Worm (Caenorhabditis elegans): Measurements from ENCODE around the gene timm-17B.2.

The timm-17B.2 gene

ce11 chrIV:8376923-8377322 is 19.5 kb upstream of the timm-17B.2 start:
- TF ChIP-seq ceh-13 (GFP tag; optimal IDR thresholded peaks at IDR 0.05): no peak
- TF ChIP-seq flt-1 (GFP tag; IDR thresholded peaks at IDR 0.05): no peak
- TF ChIP-seq scrt-1 (GFP tag; IDR thresholded peaks at IDR 0.05): no peak
- no peak for TF ChIP-seq hmg-4 (GFP tag; optimal IDR thresholded peaks at IDR 0.05)
- TF ChIP-seq tra-4 (tag; optimal IDR thresholded peaks at IDR 0.05): no peak
- TF ChIP-seq ets-7 (tag; optimal IDR thresholded peaks at IDR 0.05): no peak
- TF ChIP-seq F13C5.2 (tag; optimal IDR thresholded peaks at IDR 0.05): no peak
- no peak for TF ChIP-seq ama-1 (optimal IDR thresholded peaks at IDR 0.05)
- no peak for TF ChIP-seq hmbx-1 (tag; optimal IDR thresholded peaks at IDR 0.05)
- no peak for TF ChIP-seq ceh-36 (tag; optimal IDR thresholded peaks at IDR 0.05)
- no peak for TF ChIP-seq B0310.2 (tag; optimal IDR thresholded peaks at IDR 0.05)
- TF ChIP-seq pes-1 (GFP tag; IDR thresholded peaks at IDR 0.05): no peak
- TF ChIP-seq hnd-1 (tag; optimal IDR thresholded peaks at IDR 0.05): no peak
- TF ChIP-seq tbx-37 (GFP tag; conservative IDR thresholded peaks at IDR 0.05): no peak
- no peak for TF ChIP-seq sea-1 (GFP tag; conservative IDR thresholded peaks at IDR 0.05)
- no peak for TF ChIP-seq tbx-11 (GFP tag; IDR thresholded peaks at IDR 0.05)
- TF ChIP-seq aly-1 (tag; optimal IDR thresholded peaks at IDR 0.05): no peak

DNA sequence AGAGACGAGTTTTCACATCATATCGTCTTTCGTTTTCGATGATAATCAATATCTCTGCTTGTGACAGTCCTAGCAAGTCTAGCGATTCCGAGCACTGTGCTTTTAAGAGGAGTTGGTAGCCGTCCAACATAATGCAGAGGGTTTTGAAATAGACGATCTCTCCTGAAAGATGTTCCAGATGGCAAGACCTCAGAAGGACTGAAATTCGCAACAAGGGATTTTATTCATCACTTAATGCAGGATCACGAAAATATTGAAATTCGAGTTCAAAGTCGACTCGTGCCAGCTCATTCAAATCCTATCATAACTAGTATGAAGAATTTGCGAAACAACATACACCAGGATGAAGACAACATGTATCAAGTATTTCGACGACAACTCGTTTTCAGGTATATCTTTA is 18.9 kb upstream of the timm-17B.2 start, which contains the start of gene D2096.7:
Gene D2096.7 (minus strand): TSS at position 130 of the 400 bp plus-strand sequence.
- TF ChIP-seq ceh-13 (GFP tag; optimal IDR thresholded peaks at IDR 0.05) (no peak), sea-1 (GFP tag; conservative IDR thresholded peaks at IDR 0.05) (no peak), B0310.2 (tag; optimal IDR thresholded peaks at IDR 0.05) (no peak), tbx-11 (GFP tag; IDR thresholded peaks at IDR 0.05) (no peak), pes-1 (GFP tag; IDR thresholded peaks at IDR 0.05) (no peak), tbx-37 (GFP tag; conservative IDR thresholded peaks at IDR 0.05) (no peak), scrt-1 (GFP tag; IDR thresholded peaks at IDR 0.05) (no peak), hmg-4 (GFP tag; optimal IDR thresholded peaks at IDR 0.05) (no peak), hnd-1 (tag; optimal IDR thresholded peaks at IDR 0.05) (no peak), hmbx-1 (tag; optimal IDR thresholded peaks at IDR 0.05) (no peak), flt-1 (GFP tag; IDR thresholded peaks at IDR 0.05) (no peak), aly-1 (tag; optimal IDR thresholded peaks at IDR 0.05) (no peak), ets-7 (tag; optimal IDR thresholded peaks at IDR 0.05) (no peak), ceh-36 (tag; optimal IDR thresholded peaks at IDR 0.05) (no peak), ama-1 (optimal IDR thresholded peaks at IDR 0.05) (no peak), tra-4 (tag; optimal IDR thresholded peaks at IDR 0.05) (no peak)

ce11 chrIV:8378280-8378679 is 18.2 kb upstream of the timm-17B.2 start:
- no peak for TF ChIP-seq tbx-11 (GFP tag; IDR thresholded peaks at IDR 0.05)
- TF ChIP-seq ceh-36 (tag; optimal IDR thresholded peaks at IDR 0.05): no peak
- no peak for TF ChIP-seq pes-1 (GFP tag; IDR thresholded peaks at IDR 0.05)
- no peak for TF ChIP-seq flt-1 (GFP tag; IDR thresholded peaks at IDR 0.05)
- TF ChIP-seq tra-4 (tag; optimal IDR thresholded peaks at IDR 0.05): no peak
- no peak for TF ChIP-seq F13C5.2 (tag; optimal IDR thresholded peaks at IDR 0.05)
- no peak for TF ChIP-seq hmbx-1 (tag; optimal IDR thresholded peaks at IDR 0.05)
- no peak for TF ChIP-seq scrt-1 (GFP tag; IDR thresholded peaks at IDR 0.05)
- TF ChIP-seq aly-1 (tag; optimal IDR thresholded peaks at IDR 0.05): no peak
- no peak for TF ChIP-seq ets-7 (tag; optimal IDR thresholded peaks at IDR 0.05)
- no peak for TF ChIP-seq tbx-37 (GFP tag; conservative IDR thresholded peaks at IDR 0.05)
- no peak for TF ChIP-seq B0310.2 (tag; optimal IDR thresholded peaks at IDR 0.05)

- TF ChIP-seq scrt-1 (GFP tag; IDR thresholded peaks at IDR 0.05) (no peak), ama-1 (optimal IDR thresholded peaks at IDR 0.05) (no peak), aly-1 (tag; optimal IDR thresholded peaks at IDR 0.05) (no peak), tra-4 (tag; optimal IDR thresholded peaks at IDR 0.05) (no peak), hmg-4 (GFP tag; optimal IDR thresholded peaks at IDR 0.05) (no peak), B0310.2 (tag; optimal IDR thresholded peaks at IDR 0.05) (no peak), tbx-37 (GFP tag; conservative IDR thresholded peaks at IDR 0.05) (no peak), ceh-36 (tag; optimal IDR thresholded peaks at IDR 0.05) (no peak), ets-7 (tag; optimal IDR thresholded peaks at IDR 0.05) (no peak), hnd-1 (tag; optimal IDR thresholded peaks at IDR 0.05) (no peak), F13C5.2 (tag; optimal IDR thresholded peaks at IDR 0.05) (no peak), tbx-11 (GFP tag; IDR thresholded peaks at IDR 0.05) (no peak)
These were observed 17.2 kb upstream of the timm-17B.2 start, which contains the start of gene nap-1 for ce11 chrIV:8379278-8379677. Gene nap-1 (minus strand): TSS chrIV:8379319.

ce11 chrIV:8379683-8380082 is 16.8 kb upstream of the timm-17B.2 start, which contains the start of gene praf-3:
Gene praf-3 (plus strand): TSS chrIV:8379983.
- no peak for TF ChIP-seq pes-1 (GFP tag; IDR thresholded peaks at IDR 0.05)
- no peak for TF ChIP-seq hmg-4 (GFP tag; optimal IDR thresholded peaks at IDR 0.05)
- no peak for TF ChIP-seq ets-7 (tag; optimal IDR thresholded peaks at IDR 0.05)
- TF ChIP-seq B0310.2 (tag; optimal IDR thresholded peaks at IDR 0.05): no peak
- no peak for TF ChIP-seq scrt-1 (GFP tag; IDR thresholded peaks at IDR 0.05)
- TF ChIP-seq tbx-37 (GFP tag; conservative IDR thresholded peaks at IDR 0.05): no peak
- no peak for TF ChIP-seq sea-1 (GFP tag; conservative IDR thresholded peaks at IDR 0.05)
- TF ChIP-seq flt-1 (GFP tag; IDR thresholded peaks at IDR 0.05): no peak
- no peak for TF ChIP-seq aly-1 (tag; optimal IDR thresholded peaks at IDR 0.05)
- TF ChIP-seq hnd-1 (tag; optimal IDR thresholded peaks at IDR 0.05): no peak
- TF ChIP-seq tra-4 (tag; optimal IDR thresholded peaks at IDR 0.05): no peak

DNA sequence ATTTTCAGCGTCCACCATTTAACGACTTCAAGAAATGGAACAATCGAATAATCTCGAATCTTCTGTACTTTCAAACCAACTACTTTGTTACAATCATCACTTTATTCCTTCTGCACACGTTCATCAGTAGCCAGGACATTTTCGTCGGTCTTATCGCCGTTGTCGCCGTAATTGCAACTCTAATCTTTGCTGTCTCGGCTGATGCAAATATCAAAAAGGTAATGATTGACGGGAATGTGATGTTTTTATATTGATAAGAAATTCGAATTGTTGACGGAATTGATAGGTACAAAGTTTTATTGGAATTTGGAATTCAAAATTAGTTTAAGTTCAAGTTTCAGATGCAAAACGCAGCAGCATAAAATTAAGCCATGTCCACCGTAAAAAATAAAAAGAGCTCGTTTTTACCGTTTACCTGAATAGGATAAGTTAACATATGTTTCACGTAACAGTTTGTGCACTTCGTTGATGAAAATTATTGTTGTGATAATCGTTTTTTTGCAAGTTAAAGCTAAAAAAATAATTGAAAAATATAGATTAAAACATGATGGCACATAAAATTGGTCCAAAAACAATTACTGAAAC is 16.1 kb upstream of the timm-17B.2 start:
- TF ChIP-seq sea-1 (GFP tag; conservative IDR thresholded peaks at IDR 0.05) (no peak), ama-1 (optimal IDR thresholded peaks at IDR 0.05) (no peak), aly-1 (tag; optimal IDR thresholded peaks at IDR 0.05) (no peak), scrt-1 (GFP tag; IDR thresholded peaks at IDR 0.05) (no peak), tbx-11 (GFP tag; IDR thresholded peaks at IDR 0.05) (no peak), hnd-1 (tag; optimal IDR thresholded peaks at IDR 0.05) (no peak)

- TF ChIP-seq tra-4 (tag; optimal IDR thresholded peaks at IDR 0.05): no peak
- no peak for TF ChIP-seq hmbx-1 (tag; optimal IDR thresholded peaks at IDR 0.05)
- no peak for TF ChIP-seq ceh-13 (GFP tag; optimal IDR thresholded peaks at IDR 0.05)
- TF ChIP-seq B0310.2 (tag; optimal IDR thresholded peaks at IDR 0.05): no peak
- no peak for TF ChIP-seq aly-1 (tag; optimal IDR thresholded peaks at IDR 0.05)
- no peak for TF ChIP-seq scrt-1 (GFP tag; IDR thresholded peaks at IDR 0.05)
- no peak for TF ChIP-seq hnd-1 (tag; optimal IDR thresholded peaks at IDR 0.05)
- no peak for TF ChIP-seq tbx-11 (GFP tag; IDR thresholded peaks at IDR 0.05)
- no peak for TF ChIP-seq flt-1 (GFP tag; IDR thresholded peaks at IDR 0.05)
- TF ChIP-seq sea-1 (GFP tag; conservative IDR thresholded peaks at IDR 0.05): no peak
- TF ChIP-seq pes-1 (GFP tag; IDR thresholded peaks at IDR 0.05): no peak
- no peak for TF ChIP-seq tbx-37 (GFP tag; conservative IDR thresholded peaks at IDR 0.05)
- TF ChIP-seq ama-1 (optimal IDR thresholded peaks at IDR 0.05): no peak
- no peak for TF ChIP-seq ceh-36 (tag; optimal IDR thresholded peaks at IDR 0.05)
- TF ChIP-seq hmg-4 (GFP tag; optimal IDR thresholded peaks at IDR 0.05): no peak
- no peak for TF ChIP-seq ets-7 (tag; optimal IDR thresholded peaks at IDR 0.05)
- TF ChIP-seq F13C5.2 (tag; optimal IDR thresholded peaks at IDR 0.05): no peak
These were observed 13.8 kb upstream of the timm-17B.2 start, which contains the start of gene D2096.9 for ce11 chrIV:8382695-8383094. Gene D2096.9 (minus strand): TSS chrIV:8382795.
